Fruit fly (Drosophila melanogaster): Measurements from ENCODE around the gene CG7059.

The CG7059 gene

DNA sequence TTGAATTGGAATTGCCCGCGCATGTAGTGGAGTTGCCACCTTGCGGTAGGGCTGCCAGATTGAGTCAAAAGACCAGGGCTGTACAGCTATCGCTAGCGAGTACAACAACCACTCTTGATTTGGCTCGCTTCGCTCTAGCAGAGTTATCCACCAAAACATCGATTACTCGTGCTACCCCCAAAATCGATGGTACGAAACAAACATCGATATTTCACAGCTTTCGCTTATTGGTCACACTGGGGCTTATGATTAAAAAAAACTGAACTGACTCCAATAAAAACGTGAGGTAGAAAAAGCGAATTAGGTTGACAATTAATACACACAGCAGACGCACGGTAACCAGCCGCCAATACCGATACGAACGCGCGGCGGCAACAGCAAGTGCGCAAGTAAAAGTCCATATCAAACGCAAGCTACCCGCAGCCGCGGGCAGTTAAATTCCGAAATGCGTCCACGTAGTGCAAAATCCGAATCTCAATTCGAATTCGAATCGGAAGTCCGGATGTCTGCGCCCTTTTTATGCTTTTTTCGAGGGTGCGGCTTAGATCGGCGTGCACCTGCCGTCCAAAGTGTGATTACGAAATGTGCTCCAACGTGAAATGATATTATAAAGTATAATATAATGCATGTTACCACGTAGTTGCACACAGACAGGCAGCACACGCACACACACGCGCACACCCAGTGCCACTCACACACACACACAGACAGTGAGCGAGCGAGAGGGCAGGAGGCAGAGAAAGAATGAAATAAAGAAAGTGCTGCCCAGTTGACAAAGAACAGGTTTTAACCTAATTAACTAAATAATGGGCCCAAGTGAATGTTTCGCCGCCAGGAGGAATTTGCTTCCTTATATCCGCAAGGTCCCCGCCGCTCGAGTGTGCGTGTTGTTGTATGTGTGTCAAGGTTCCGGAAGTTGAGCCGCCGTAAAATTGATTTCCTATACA lies 32.8 kb upstream of the CG7059 start, which contains the start of gene Sar1 (continued):
- TF ChIP-seq CG8765 (GFP tag; IDR thresholded peaks at IDR 0.05) = peak; percentile 33; the same call in 1 of the 2 replicates
- peak; percentile 24 for TF ChIP-seq CG18599 (GFP tag; optimal IDR thresholded peaks at IDR 0.05)
- no peak for TF ChIP-seq CG6175 (GFP tag; IDR thresholded peaks at IDR 0.05)
- peak; percentile 14 for TF ChIP-seq repo (GFP tag; optimal IDR thresholded peaks at IDR 0.05)
- peak; percentile 67 for TF ChIP-seq CG9932 (GFP tag; IDR thresholded peaks at IDR 0.05)
- TF ChIP-seq CG12155 (GFP tag; optimal IDR thresholded peaks at IDR 0.05) = peak; percentile 44
- peak; percentile 6 for TF ChIP-seq CG30403 (GFP tag; optimal IDR thresholded peaks at IDR 0.05)
- TF ChIP-seq dm (GFP tag; optimal IDR thresholded peaks at IDR 0.05) = peak; percentile 59
- TF ChIP-seq Ets97D (GFP tag; optimal IDR thresholded peaks at IDR 0.05) = peak; percentile 94
- peak; percentile 100 for TF ChIP-seq Dp (GFP tag; optimal IDR thresholded peaks at IDR 0.05)
- TF ChIP-seq mam (GFP tag; optimal IDR thresholded peaks at IDR 0.05) = peak; percentile 46
- TF ChIP-seq danr (GFP tag; IDR thresholded peaks at IDR 0.05) = no peak
- TF ChIP-seq CG13624 (GFP tag; optimal IDR thresholded peaks at IDR 0.05) = peak; percentile 47
- 0 out of 2 replicates have a peak, but pooled peaks have one; percentile 18 for TF ChIP-seq chm (GFP tag; IDR thresholded peaks at IDR 0.05)
- peak; percentile 44; the same call in 2 of the 3 replicates for TF ChIP-seq row (GFP tag; IDR thresholded peaks at IDR 0.05)
- TF ChIP-seq ftz-f1 (GFP tag; optimal IDR thresholded peaks at IDR 0.05) = peak; percentile 81
- peak; percentile 16 for TF ChIP-seq gem (tag; optimal IDR thresholded peaks at IDR 0.05)
- TF ChIP-seq B-H1 (GFP tag; IDR thresholded peaks at IDR 0.05) = no peak
- TF ChIP-seq CG11723 (GFP tag; optimal IDR thresholded peaks at IDR 0.05) = no peak
- TF ChIP-seq MBD-R2 (GFP tag; IDR thresholded peaks at IDR 0.05) = peak; percentile 16; the same call in 1 of the 2 replicates
- TF ChIP-seq ewg (GFP tag; optimal IDR thresholded peaks at IDR 0.05) = peak; percentile 18
- TF ChIP-seq fd3F (GFP tag; optimal IDR thresholded peaks at IDR 0.05) = no peak
- TF ChIP-seq dpn (GFP tag; optimal IDR thresholded peaks at IDR 0.05) = peak; percentile 19 to 55
- TF ChIP-seq tio (GFP tag; optimal IDR thresholded peaks at IDR 0.05) = no peak
- TF ChIP-seq CG8290 (GFP tag; optimal IDR thresholded peaks at IDR 0.05) = peak; percentile 55
- peak in 1 of 2 experiments; percentile 92 for TF ChIP-seq CG8290 (tag; optimal IDR thresholded peaks at IDR 0.05)
- TF ChIP-seq h (optimal IDR thresholded peaks at IDR 0.05) = no peak
- TF ChIP-seq CG9609 (GFP tag; optimal IDR thresholded peaks at IDR 0.05) = peak; percentile 41
- peak; percentile 46; the same call in 1 of the 2 replicates for TF ChIP-seq onecut (GFP tag; IDR thresholded peaks at IDR 0.05)
- TF ChIP-seq knrl (GFP tag; IDR thresholded peaks at IDR 0.05; ENCODE audit: partially characterized antibody) = peak; percentile 95
- peak; percentile 67 for TF ChIP-seq slbo (GFP tag; IDR thresholded peaks at IDR 0.05)
- peak; percentile 35 for TF ChIP-seq CG1792 (GFP tag; optimal IDR thresholded peaks at IDR 0.05)
- peak; percentile 96 for TF ChIP-seq cg (GFP tag; optimal IDR thresholded peaks at IDR 0.05)
- no peak for TF ChIP-seq Trl (optimal IDR thresholded peaks at IDR 0.05)
- TF ChIP-seq Trl (GFP tag; optimal IDR thresholded peaks at IDR 0.05) = peak; percentile 4
- TF ChIP-seq CG3163 (GFP tag; optimal IDR thresholded peaks at IDR 0.05) = peak; percentile 60
- TF ChIP-seq bowl (GFP tag; IDR thresholded peaks at IDR 0.05) = no peak
- no peak for TF ChIP-seq Ravus (GFP tag; IDR thresholded peaks at IDR 0.05)
- peak; percentile 82 for TF ChIP-seq zen2 (GFP tag; IDR thresholded peaks at IDR 0.05; ENCODE audit: partially characterized antibody)
- no peak for TF ChIP-seq CG31388 (GFP tag; optimal IDR thresholded peaks at IDR 0.05)
- no peak for TF ChIP-seq dan (GFP tag; IDR thresholded peaks at IDR 0.05)
- no peak for TF ChIP-seq CG3995 (GFP tag; optimal IDR thresholded peaks at IDR 0.05)
- TF ChIP-seq CG14965 (GFP tag; optimal IDR thresholded peaks at IDR 0.05; ENCODE audit: borderline replicate concordance) = peak; percentile 12
- TF ChIP-seq sqz (GFP tag; optimal IDR thresholded peaks at IDR 0.05) = peak; percentile 91
- peak; percentile 50 for TF ChIP-seq CG17829 (tag; optimal IDR thresholded peaks at IDR 0.05)
- TF ChIP-seq her (GFP tag; optimal IDR thresholded peaks at IDR 0.05) = no peak
- no peak for TF ChIP-seq CG11085 (GFP tag; IDR thresholded peaks at IDR 0.05)
- TF ChIP-seq CG12769 (tag; optimal IDR thresholded peaks at IDR 0.05) = peak; percentile 55
- TF ChIP-seq fu2 (GFP tag; optimal IDR thresholded peaks at IDR 0.05) = peak; percentile 51
- TF ChIP-seq CG17361 (GFP tag; IDR thresholded peaks at IDR 0.05) = peak; percentile 19; the same call in 1 of the 3 replicates
